Worm (Caenorhabditis elegans) whole organism, midembryonic: Measurements from ENCODE around the gene clec-3.

Experiments
- flt-1 ChIP-seq: fragments of 200-800 bp; sonication (Bioruptor generic); IDR thresholded peaks from 2 replicates; pipeline ENCODE4 v1.3.6; 2022; ENCODE audit warnings: missing genetic modification characterization, missing compliant biosample characterization
- med-1 ChIP-seq: sonication (generic microtip); optimal IDR thresholded peaks from 2 replicates; lab custom pipeline; 2017; ENCODE audit warnings: missing genetic modification characterization, mild to moderate bottlenecking, missing compliant biosample characterization, antibody characterized with exemption, missing genetic modification reagents; ENCODE audit not compliant: insufficient read depth
- ref-1 ChIP-seq: fragments of 200-800 bp; sonication (Bioruptor generic); conservative IDR thresholded peaks from 2 replicates; pipeline ENCODE4 v1.3.6; 2022; ENCODE audit warnings: missing genetic modification reagents, missing genetic modification characterization, missing compliant biosample characterization
- ztf-23 ChIP-seq: fragments of 200-800 bp; sonication (Bioruptor generic); IDR thresholded peaks from 2 replicates; pipeline ENCODE4 v1.3.6; 2022; ENCODE audit warnings: missing genetic modification reagents, missing genetic modification characterization, missing compliant biosample characterization
- ztf-29 ChIP-seq: fragments of 200-800 bp; sonication (Bioruptor generic); IDR thresholded peaks from 2 replicates; pipeline ENCODE4 v1.3.6; 2022; ENCODE audit warnings: missing genetic modification reagents, missing genetic modification characterization, missing compliant biosample characterization

- no peak for TF ChIP-seq ref-1 (GFP tag; lab: Robert Waterston, UW)
- TF ChIP-seq ztf-29, result no peak
- no peak for TF ChIP-seq flt-1
- TF ChIP-seq med-1, result no peak
- TF ChIP-seq ztf-23, result no peak
Observed at ce11 chrII:2985935-2986498, 33.7 kb downstream of the clec-3 start.
